Worm (Caenorhabditis elegans) whole organism, L4 larva: ENCODE results near the gene ZK666.1.

ENCODE experiments used
- R02D3.7 ChIP-seq: fragments of 150-350 bp; sonication (generic microtip); optimal IDR thresholded peaks from 3 replicates; lab custom pipeline; 2014; ENCODE audit warnings: missing biosample characterization, missing genetic modification characterization
- hif-1 ChIP-seq, 2 experiments: sonication (generic microtip); optimal IDR thresholded peaks; 2 replicates each; lab custom pipeline; 2016 to 2017; ENCODE audit warnings: missing compliant biosample characterization in 2 of 2, missing genetic modification characterization in 2 of 2, missing genetic modification reagents in 2 of 2, missing genotype in 2 of 2, mild to moderate bottlenecking in 1 of 2
- hlh-30 ChIP-seq: sonication (generic microtip); optimal IDR thresholded peaks from 2 replicates; lab custom pipeline; 2017; ENCODE audit warnings: antibody characterized with exemption, mild to moderate bottlenecking, missing genetic modification characterization, missing compliant biosample characterization; ENCODE audit not compliant: insufficient read depth
- lim-7 ChIP-seq: fragments of 200-800 bp; sonication (Bioruptor generic); IDR thresholded peaks from 2 replicates; pipeline ENCODE4 v1.3.6; 2022; ENCODE audit warnings: missing genetic modification characterization, missing compliant biosample characterization
- mdl-1 ChIP-seq, 2 experiments: fragments of 150-350 bp in 1 of 2; sonication (generic microtip) in 1 of 2; optimal IDR thresholded peaks; 2 replicates each; lab custom pipeline; 2014 to 2017; ENCODE audit warnings: missing biosample characterization in 2 of 2, missing genetic modification characterization in 2 of 2
- pha-4 ChIP-seq, 2 experiments: fragments of 150-350 bp in 1 of 2; fragments of 200-800 bp in 1 of 2; sonication (Bioruptor generic) in 1 of 2; IDR thresholded peaks in 1 of 2; optimal IDR thresholded peaks in 1 of 2; 2 replicates each; pipeline versions ENCODE4 v1.3.6 to Lab custom; 2014 to 2022; ENCODE audit warnings: missing genetic modification characterization in 2 of 2, missing genetic modification reagents in 2 of 2, missing biosample characterization in 1 of 2, missing compliant biosample characterization in 1 of 2
- spr-3 ChIP-seq: fragments of 200-800 bp; sonication (Bioruptor generic); optimal IDR thresholded peaks from 2 replicates; lab custom pipeline; 2018; ENCODE audit warnings: mild to moderate bottlenecking, missing genetic modification characterization, missing compliant biosample characterization
- unc-39 ChIP-seq: sonication (generic microtip); optimal IDR thresholded peaks from 2 replicates; lab custom pipeline; 2017; ENCODE audit warnings: missing biosample characterization, missing genetic modification characterization

DNA sequence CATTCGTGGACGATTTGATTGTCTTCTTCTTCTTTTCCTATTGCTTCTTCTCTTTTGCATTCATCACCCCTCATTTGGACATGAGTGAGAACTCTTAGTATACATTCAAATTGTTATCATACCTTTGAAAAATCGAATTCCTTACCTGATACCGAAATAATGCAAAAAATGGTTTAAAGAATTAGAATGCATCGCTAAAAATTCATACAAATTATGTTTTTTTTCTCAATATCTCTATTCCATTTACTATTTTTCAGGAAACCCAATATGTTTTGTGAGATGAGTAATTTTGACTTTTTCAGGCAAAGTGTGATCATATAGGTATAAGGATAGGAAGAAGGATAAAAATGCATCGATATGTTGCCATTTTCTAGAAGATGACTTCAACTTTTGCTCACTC is 14.2 kb downstream of the ZK666.1 start, which contains the start of gene ZK673.11:
- no peak for TF ChIP-seq pha-4 (GFP tag; IDR thresholded peaks at IDR 0.05; lab: Robert Waterston, UW)
- TF ChIP-seq pha-4 (tag; optimal IDR thresholded peaks at IDR 0.05; lab: Kevin White, UChicago), result no peak
- TF ChIP-seq hif-1 (tag; optimal IDR thresholded peaks at IDR 0.05; lab: Kevin White, UChicago), result no peak
- no peak for TF ChIP-seq hlh-30 (tag; lab: Kevin White, UChicago)
- TF ChIP-seq lim-7 (GFP tag; lab: Robert Waterston, UW), result no peak
- no peak for TF ChIP-seq R02D3.7 (tag; lab: Kevin White, UChicago)
- no peak for TF ChIP-seq mdl-1 (tag; optimal IDR thresholded peaks at IDR 0.05; lab: Kevin White, UChicago)
- no peak for TF ChIP-seq spr-3 (GFP tag; lab: Kevin White, UChicago)
- no peak for TF ChIP-seq unc-39
